Worm (Caenorhabditis elegans): Measurements from ENCODE around the gene Y55D5A.3.

Gene Y55D5A.3

ce11 chrIII:2923012-2923411 lies 52.6 kb downstream of the Y55D5A.3 start, which contains the start of gene R10F2.4:
TSS of gene R10F2.4 (minus strand) at chrIII:2923112.
- TF ChIP-seq nhr-23 (tag; optimal IDR thresholded peaks at IDR 0.05) (no peak), pqm-1 (tag; optimal IDR thresholded peaks at IDR 0.05) (no peak), eor-1 (tag; optimal IDR thresholded peaks at IDR 0.05) (no peak), elt-1 (tag; optimal IDR thresholded peaks at IDR 0.05) (no peak), nhr-43 (tag; optimal IDR thresholded peaks at IDR 0.05; ENCODE audit: poor library complexity, severe bottlenecking) (no peak), nhr-12 (tag; optimal IDR thresholded peaks at IDR 0.05) (no peak), ama-1 (optimal IDR thresholded peaks at IDR 0.05) (no peak)

ce11 chrIII:2920866-2921265 lies 54.7 kb downstream of the Y55D5A.3 start:
- TF ChIP-seq lin-39 (tag; optimal IDR thresholded peaks at IDR 0.05) (no peak), nhr-12 (tag; optimal IDR thresholded peaks at IDR 0.05) (no peak), nfya-1 (tag; optimal IDR thresholded peaks at IDR 0.05; ENCODE audit: insufficient read depth) (no peak), tbx-2 (tag; optimal IDR thresholded peaks at IDR 0.05) (no peak), fkh-2 (tag; optimal IDR thresholded peaks at IDR 0.05) (no peak), unc-62 (GFP tag; optimal IDR thresholded peaks at IDR 0.05) (no peak), nhr-23 (tag; optimal IDR thresholded peaks at IDR 0.05) (no peak), elt-2 (tag; optimal IDR thresholded peaks at IDR 0.05) (no peak), unc-39 (tag; optimal IDR thresholded peaks at IDR 0.05) (no peak)

ce11 chrIII:2920281-2920680 lies 55.3 kb downstream of the Y55D5A.3 start:
- TF ChIP-seq pha-4 (tag; optimal IDR thresholded peaks at IDR 0.05) (no peak), hmg-11 (tag; optimal IDR thresholded peaks at IDR 0.05) (no peak), egl-27 (tag; optimal IDR thresholded peaks at IDR 0.05) (no peak), tbx-2 (tag; optimal IDR thresholded peaks at IDR 0.05) (no peak), ceh-16 (tag; optimal IDR thresholded peaks at IDR 0.05) (no peak), ceh-9 (tag; optimal IDR thresholded peaks at IDR 0.05) (no peak), ZK546.5 (tag; optimal IDR thresholded peaks at IDR 0.05) (no peak), nfya-1 (tag; optimal IDR thresholded peaks at IDR 0.05; ENCODE audit: insufficient read depth) (no peak), ztf-4 (tag; optimal IDR thresholded peaks at IDR 0.05) (no peak), jun-1 (tag; optimal IDR thresholded peaks at IDR 0.05) (no peak), aly-2 (tag; optimal IDR thresholded peaks at IDR 0.05) (no peak), nhr-28 (tag; optimal IDR thresholded peaks at IDR 0.05) (no peak), fos-1 (tag; optimal IDR thresholded peaks at IDR 0.05) (no peak), fkh-10 (GFP tag; optimal IDR thresholded peaks at IDR 0.05) (no peak), nhr-43 (tag; optimal IDR thresholded peaks at IDR 0.05; ENCODE audit: poor library complexity, severe bottlenecking) (no peak), daf-12 (tag; optimal IDR thresholded peaks at IDR 0.05) (no peak), elt-1 (tag; optimal IDR thresholded peaks at IDR 0.05) (no peak)

All from whole organism, L3 larva.